Worm (Caenorhabditis elegans) whole organism, early embryonic: ENCODE data around the gene ztf-7.

Experiments
- B0310.2 ChIP-seq: sonication (generic microtip); optimal IDR thresholded peaks from 2 replicates; lab custom pipeline; 2016; ENCODE audit warnings: mild to moderate bottlenecking, missing genetic modification characterization, missing compliant biosample characterization
- aly-1 ChIP-seq: sonication (generic microtip); optimal IDR thresholded peaks from 2 replicates; lab custom pipeline; 2016; ENCODE audit warnings: missing genetic modification characterization, missing compliant biosample characterization
- ama-1 ChIP-seq: fragments of 150-350 bp; optimal IDR thresholded peaks from 2 replicates; lab custom pipeline; 2014
- ceh-13 ChIP-seq: fragments of 200-800 bp; sonication (Bioruptor generic); optimal IDR thresholded peaks from 2 replicates; lab custom pipeline; 2018; ENCODE audit warnings: mild to moderate bottlenecking, missing genetic modification characterization, missing compliant biosample characterization
- hnd-1 ChIP-seq: sonication (generic microtip); optimal IDR thresholded peaks from 2 replicates; lab custom pipeline; 2016; ENCODE audit warnings: missing genetic modification characterization, missing compliant biosample characterization
- scrt-1 ChIP-seq: fragments of 200-800 bp; sonication (Bioruptor generic); IDR thresholded peaks from 2 replicates; pipeline ENCODE4 v1.3.6; 2022; ENCODE audit warnings: missing genetic modification characterization, missing compliant biosample characterization
- tbx-11 ChIP-seq: fragments of 200-800 bp; sonication (Bioruptor generic); IDR thresholded peaks from 2 replicates; pipeline ENCODE4 v1.3.6; 2022; ENCODE audit warnings: missing genetic modification characterization, missing compliant biosample characterization

DNA sequence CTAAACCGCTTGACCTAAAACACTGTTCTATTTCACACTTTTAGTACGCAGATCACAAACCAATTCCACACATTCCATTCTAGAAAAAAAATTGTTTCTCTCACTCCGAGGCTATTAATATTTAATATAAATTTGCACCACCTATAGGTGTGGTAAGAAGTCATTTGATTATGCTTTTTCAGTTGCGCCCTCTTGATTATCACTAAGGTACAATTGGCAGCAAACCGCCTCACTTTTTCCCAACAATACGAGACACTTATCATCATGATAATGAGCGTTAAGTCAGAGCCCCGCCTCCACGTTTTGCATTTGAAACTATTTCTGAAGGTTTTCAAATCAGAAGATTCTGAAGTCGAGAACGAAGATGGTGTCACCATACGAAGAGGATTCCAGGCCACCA is 52.2 kb downstream of the ztf-7 start, which contains the start of gene aqp-4:
- TF ChIP-seq ceh-13 (GFP tag; lab: Kevin White, UChicago), result no peak
- no peak for TF ChIP-seq scrt-1
- no peak for TF ChIP-seq aly-1 (tag; lab: Kevin White, UChicago)
- no peak for TF ChIP-seq tbx-11 (GFP tag; lab: Robert Waterston, UW)
- no peak for TF ChIP-seq B0310.2 (tag; lab: Kevin White, UChicago)
- no peak for TF ChIP-seq ama-1 (lab: Kevin White, UChicago)
- no peak for TF ChIP-seq hnd-1
